Fruit fly (Drosophila melanogaster): ENCODE measurements around the gene CG17211.

Gene CG17211

dm6 chr2L:12108779-12109564, 5.2 kb upstream of the CG17211 start, which contains the start of the genes Rab6 and Phae1 (continued):
- no peak for TF ChIP-seq CG2202 (tag; optimal IDR thresholded peaks at IDR 0.05)
- TF ChIP-seq CG10979 (tag; optimal IDR thresholded peaks at IDR 0.05), result no peak
- TF ChIP-seq Ravus (GFP tag; IDR thresholded peaks at IDR 0.05), result no peak
- TF ChIP-seq CG9797 (GFP tag; optimal IDR thresholded peaks at IDR 0.05), result peak; percentile 81
- TF ChIP-seq CG10147 (GFP tag; optimal IDR thresholded peaks at IDR 0.05), result peak; percentile 4
- peak; percentile 29 for TF ChIP-seq gro (GFP tag; optimal IDR thresholded peaks at IDR 0.05)
- TF ChIP-seq lilli (GFP tag; optimal IDR thresholded peaks at IDR 0.05), result peak; percentile 14
- TF ChIP-seq CG10654 (GFP tag; optimal IDR thresholded peaks at IDR 0.05), result no peak
- TF ChIP-seq amos (GFP tag; IDR thresholded peaks at IDR 0.05; ENCODE audit: partially characterized antibody), result peak; percentile 70
- TF ChIP-seq kni (GFP tag; optimal IDR thresholded peaks at IDR 0.05), result no peak
- TF ChIP-seq sna (GFP tag; IDR thresholded peaks at IDR 0.05; ENCODE audit: partially characterized antibody), result peak; percentile 77
- no peak for TF ChIP-seq otp (GFP tag; IDR thresholded peaks at IDR 0.05)
- peak; percentile 83; the same call in 2 of the 3 replicates for TF ChIP-seq CG11560 (tag; IDR thresholded peaks at IDR 0.05)
- TF ChIP-seq PHDP (tag; optimal IDR thresholded peaks at IDR 0.05), result peak; percentile 14
- no peak for TF ChIP-seq Ptx1 (GFP tag; IDR thresholded peaks at IDR 0.05)
- peak; percentile 20 for TF ChIP-seq nom (GFP tag; optimal IDR thresholded peaks at IDR 0.05)
- TF ChIP-seq Bgb (GFP tag; IDR thresholded peaks at IDR 0.05; ENCODE audit: partially characterized antibody), result peak; percentile 87
- peak; percentile 66 for TF ChIP-seq vnd (GFP tag; IDR thresholded peaks at IDR 0.05; ENCODE audit: partially characterized antibody)
- peak; percentile 14 for TF ChIP-seq CG12299 (tag; optimal IDR thresholded peaks at IDR 0.05)
- TF ChIP-seq CG8478 (optimal IDR thresholded peaks at IDR 0.05), result no peak
- no peak for TF ChIP-seq CG7271 (tag; optimal IDR thresholded peaks at IDR 0.05)
- peak in 1 of 2 experiments; percentile 27 for TF ChIP-seq Pdp1 (GFP tag; optimal IDR thresholded peaks at IDR 0.05)
- no peak for TF ChIP-seq wek (GFP tag; optimal IDR thresholded peaks at IDR 0.05)
- TF ChIP-seq Doc2 (GFP tag; IDR thresholded peaks at IDR 0.05), result no peak
- peak; percentile 22 for TF ChIP-seq CG15601 (tag; optimal IDR thresholded peaks at IDR 0.05)
- TF ChIP-seq CG17361 (GFP tag; IDR thresholded peaks at IDR 0.05), result 0 out of 3 replicates have a peak, but pooled peaks have one; percentile 23
- TF ChIP-seq Fer3 (tag; optimal IDR thresholded peaks at IDR 0.05), result no peak
- peak; percentile 34 for TF ChIP-seq CG2712 (tag; optimal IDR thresholded peaks at IDR 0.05)
- TF ChIP-seq ash1 (GFP tag; optimal IDR thresholded peaks at IDR 0.05), result no peak
- peak; percentile 41 for TF ChIP-seq CHES-1-like (GFP tag; optimal IDR thresholded peaks at IDR 0.05)
- peak; percentile 35 for TF ChIP-seq CG15514 (GFP tag; optimal IDR thresholded peaks at IDR 0.05)
- peak; percentile 77 for TF ChIP-seq gfzf (GFP tag; optimal IDR thresholded peaks at IDR 0.05)
- no peak for TF ChIP-seq CG12769 (tag; optimal IDR thresholded peaks at IDR 0.05)
- TF ChIP-seq emc (GFP tag; optimal IDR thresholded peaks at IDR 0.05), result no peak
- no peak for TF ChIP-seq CG5245 (GFP tag; optimal IDR thresholded peaks at IDR 0.05)
- TF ChIP-seq cwo (GFP tag; optimal IDR thresholded peaks at IDR 0.05), result peak; percentile 17
- no peak for TF ChIP-seq al (GFP tag; IDR thresholded peaks at IDR 0.05)
- no peak for TF ChIP-seq CG1024 (GFP tag; IDR thresholded peaks at IDR 0.05)

DNA sequence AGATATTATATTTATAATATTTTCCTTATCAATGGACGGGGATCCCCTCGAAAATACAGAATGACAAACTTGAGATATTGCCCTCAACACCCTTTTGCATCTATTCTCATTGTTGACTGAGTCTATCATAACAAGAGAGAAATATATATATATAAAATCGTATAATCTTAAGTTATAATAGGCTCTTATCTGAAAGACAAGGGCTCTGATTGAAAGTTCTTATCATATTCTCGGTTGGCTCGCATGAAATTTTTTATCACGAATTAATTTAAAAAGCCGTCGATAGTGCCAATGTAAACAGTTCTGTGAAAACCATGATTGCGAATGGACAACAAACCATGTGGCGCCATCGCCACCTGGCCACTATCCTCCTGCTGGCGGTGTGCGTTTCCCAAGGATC, 3.4 kb upstream of the CG17211 start, which contains the start of gene Phae2:
Gene Phae2 (plus strand): TSS at position 301 of the 400 bp plus-strand sequence.
- TF ChIP-seq Hr78 (GFP tag; optimal IDR thresholded peaks at IDR 0.05) (no peak), CG42726 (GFP tag; IDR thresholded peaks at IDR 0.05; ENCODE audit: partially characterized antibody) (0 out of 2 replicates have a peak, but pooled peaks have one; percentile 6), YL-1 (GFP tag; optimal IDR thresholded peaks at IDR 0.05) (no peak), exex (tag; optimal IDR thresholded peaks at IDR 0.05) (peak; percentile 50)

Measured in whole organism, embryonic.